Fruit fly (Drosophila melanogaster) whole organism, embryonic: Measurements from ENCODE around the gene Sap130.

Source experiments
- Aef1 ChIP-seq: fragments of 200-800 bp; sonication (Bioruptor generic); IDR thresholded peaks from 3 replicates; pipeline ENCODE4 v1.3.6; 2022; ENCODE audit warnings: missing biosample characterization, missing genetic modification characterization
- BtbVII ChIP-seq: fragments of 200-800 bp; sonication (Bioruptor generic); optimal IDR thresholded peaks from 3 replicates; lab custom pipeline; 2017; ENCODE audit warnings: missing biosample characterization, mild to moderate bottlenecking, missing genetic modification characterization
- CG1024 ChIP-seq: fragments of 200-800 bp; sonication (Bioruptor generic); IDR thresholded peaks from 2 replicates; pipeline ENCODE4 v1.3.6; 2022; ENCODE audit warnings: missing biosample characterization, missing genetic modification characterization
- CG10267 ChIP-seq: fragments of 200-800 bp; sonication (Bioruptor generic); optimal IDR thresholded peaks from 2 replicates; lab custom pipeline; 2018; ENCODE audit warnings: missing biosample characterization, mild to moderate bottlenecking, missing genetic modification characterization, moderate library complexity
- CG10431 ChIP-seq: fragments of 200-800 bp; sonication (Bioruptor generic); optimal IDR thresholded peaks from 3 replicates; lab custom pipeline; 2018; ENCODE audit warnings: missing biosample characterization, mild to moderate bottlenecking, missing genetic modification characterization
- CG12155 ChIP-seq: fragments of 200-800 bp; sonication (Bioruptor generic); optimal IDR thresholded peaks from 3 replicates; lab custom pipeline; 2016; ENCODE audit warnings: missing biosample characterization, missing genetic modification characterization
- CG12219 ChIP-seq: fragments of 200-800 bp; sonication (Bioruptor generic); optimal IDR thresholded peaks from 3 replicates; lab custom pipeline; 2018; ENCODE audit warnings: missing biosample characterization, mild to moderate bottlenecking, missing genetic modification characterization
- CG13624 ChIP-seq: fragments of 200-800 bp; sonication (Bioruptor generic); optimal IDR thresholded peaks from 2 replicates; lab custom pipeline; 2016; ENCODE audit warnings: missing biosample characterization, missing genetic modification characterization
- CG1647 ChIP-seq: fragments of 200-800 bp; sonication (Bioruptor generic); optimal IDR thresholded peaks from 3 replicates; lab custom pipeline; 2016; ENCODE audit warnings: missing biosample characterization, missing genetic modification characterization
- CG17359 ChIP-seq: fragments of 200-800 bp; sonication (Bioruptor generic); optimal IDR thresholded peaks from 3 replicates; lab custom pipeline; 2018; ENCODE audit warnings: missing biosample characterization, mild to moderate bottlenecking, missing genetic modification characterization, moderate library complexity
- CG17361 ChIP-seq: fragments of 200-800 bp; sonication (Bioruptor generic); IDR thresholded peaks from 3 replicates; pipeline ENCODE4 v1.3.6; 2022; ENCODE audit warnings: missing biosample characterization, missing genetic modification characterization
- CG1792 ChIP-seq: fragments of 200-800 bp; sonication (Bioruptor generic); optimal IDR thresholded peaks from 2 replicates; lab custom pipeline; 2016; ENCODE audit warnings: missing biosample characterization, missing genetic modification characterization
- CG18262 ChIP-seq: fragments of 200-800 bp; optimal IDR thresholded peaks from 3 replicates; lab custom pipeline; 2019; ENCODE audit warnings: missing biosample characterization, mild to moderate bottlenecking, missing genetic modification characterization, moderate library complexity
- CG2129 ChIP-seq: fragments of 200-800 bp; sonication (Bioruptor generic); IDR thresholded peaks from 2 replicates; pipeline ENCODE4 v1.3.6; 2022; ENCODE audit warnings: missing biosample characterization, missing genetic modification characterization; ENCODE audit not compliant: partially characterized antibody
- CG30403 ChIP-seq: fragments of 200-800 bp; sonication (Bioruptor generic); optimal IDR thresholded peaks from 3 replicates; lab custom pipeline; 2016; ENCODE audit warnings: missing biosample characterization, missing genetic modification characterization
- CG6654 ChIP-seq: fragments of 200-800 bp; sonication (Bioruptor generic); optimal IDR thresholded peaks from 2 replicates; lab custom pipeline; 2017; ENCODE audit warnings: missing biosample characterization, mild to moderate bottlenecking, missing genetic modification characterization
- CG6689 ChIP-seq: fragments of 200-800 bp; sonication (Bioruptor generic); IDR thresholded peaks from 2 replicates; pipeline ENCODE4 v1.3.6; 2022; ENCODE audit warnings: missing biosample characterization, missing genetic modification characterization
- CG7839 ChIP-seq: fragments of 200-800 bp; sonication (Bioruptor generic); optimal IDR thresholded peaks from 3 replicates; lab custom pipeline; 2018; ENCODE audit warnings: missing biosample characterization, mild to moderate bottlenecking, missing genetic modification characterization, moderate library complexity
- CG9727 ChIP-seq: fragments of 200-800 bp; sonication (Bioruptor generic); optimal IDR thresholded peaks from 3 replicates; lab custom pipeline; 2017; ENCODE audit warnings: missing biosample characterization, mild to moderate bottlenecking, missing genetic modification characterization
- D ChIP-seq, 2 experiments: fragments of 200-800 bp in 1 of 2; fragments of >200 bp in 1 of 2; sonication (Bioruptor generic) in 1 of 2; optimal IDR thresholded peaks; 2 replicates in 1 of 2; 3 replicates in 1 of 2; lab custom pipeline; 2017; ENCODE audit warnings: mild to moderate bottlenecking in 1 of 2, missing biosample characterization in 1 of 2, missing genetic modification characterization in 1 of 2, missing genetic modification reagents in 1 of 2
- Dad ChIP-seq: fragments of 200-800 bp; sonication (Bioruptor generic); optimal IDR thresholded peaks from 3 replicates; lab custom pipeline; 2016; ENCODE audit warnings: missing biosample characterization, missing genetic modification characterization
- Deaf1 ChIP-seq: fragments of 200-800 bp; optimal IDR thresholded peaks from 3 replicates; lab custom pipeline; 2019; ENCODE audit warnings: missing biosample characterization, mild to moderate bottlenecking, missing genetic modification characterization, moderate library complexity
- Hsf ChIP-seq: fragments of 200-800 bp; sonication (Bioruptor generic); optimal IDR thresholded peaks from 3 replicates; lab custom pipeline; 2016; ENCODE audit warnings: missing biosample characterization, missing genetic modification characterization
- MBD-R2 ChIP-seq: fragments of 200-800 bp; sonication (Bioruptor generic); IDR thresholded peaks from 2 replicates; pipeline ENCODE4 v1.3.6; 2022; ENCODE audit warnings: missing biosample characterization, missing genetic modification characterization
- NFAT ChIP-seq: fragments of 200-800 bp; sonication (Bioruptor generic); IDR thresholded peaks from 2 replicates; pipeline ENCODE4 v1.3.6; 2022; ENCODE audit warnings: missing biosample characterization, missing genetic modification characterization
- Oaz ChIP-seq: fragments of 200-800 bp; sonication (Bioruptor generic); IDR thresholded peaks from 2 replicates; pipeline ENCODE4 v1.3.6; 2022; ENCODE audit warnings: missing biosample characterization, missing genetic modification characterization
- Six4 ChIP-seq: fragments of 200-800 bp; sonication (Bioruptor generic); optimal IDR thresholded peaks from 2 replicates; lab custom pipeline; 2016; ENCODE audit warnings: missing biosample characterization, missing genetic modification characterization
- YL-1 ChIP-seq: fragments of 200-800 bp; sonication (Bioruptor generic); optimal IDR thresholded peaks from 3 replicates; lab custom pipeline; 2017; ENCODE audit warnings: missing biosample characterization, mild to moderate bottlenecking, missing genetic modification characterization
- bcd ChIP-seq: fragments of 200-800 bp; sonication (Bioruptor generic); optimal IDR thresholded peaks from 2 replicates; lab custom pipeline; 2017; ENCODE audit warnings: missing biosample characterization, mild to moderate bottlenecking, missing genetic modification characterization
- crp ChIP-seq, 2 experiments: fragments of 200-800 bp; sonication (Bioruptor generic); optimal IDR thresholded peaks; 2 replicates in 1 of 2; 3 replicates in 1 of 2; lab custom pipeline; 2017; ENCODE audit warnings: missing biosample characterization in 2 of 2, missing genetic modification characterization in 2 of 2, mild to moderate bottlenecking in 1 of 2, moderate library complexity in 1 of 2
- dysf ChIP-seq: fragments of 200-800 bp; sonication (Bioruptor generic); IDR thresholded peaks from 3 replicates; pipeline ENCODE4 v1.3.6; 2022; ENCODE audit warnings: missing biosample characterization, missing genetic modification characterization
- eyg ChIP-seq: fragments of 200-800 bp; sonication (Bioruptor generic); optimal IDR thresholded peaks from 3 replicates; lab custom pipeline; 2016; ENCODE audit warnings: missing biosample characterization, missing genetic modification characterization
- fu2 ChIP-seq: fragments of 200-800 bp; sonication (Bioruptor generic); optimal IDR thresholded peaks from 2 replicates; lab custom pipeline; 2016; ENCODE audit warnings: missing biosample characterization, missing genetic modification characterization
- grau ChIP-seq: fragments of 200-800 bp; optimal IDR thresholded peaks from 3 replicates; lab custom pipeline; 2019; ENCODE audit warnings: missing biosample characterization, mild to moderate bottlenecking, missing genetic modification characterization, moderate library complexity
- grn ChIP-seq: fragments of 200-800 bp; sonication (Bioruptor generic); optimal IDR thresholded peaks from 3 replicates; lab custom pipeline; 2017; ENCODE audit warnings: missing biosample characterization, missing genetic modification characterization
- hbn ChIP-seq: fragments of 200-800 bp; sonication (Bioruptor generic); IDR thresholded peaks from 2 replicates; pipeline ENCODE4 v1.3.6; 2022; ENCODE audit warnings: missing biosample characterization, missing genetic modification characterization; ENCODE audit not compliant: partially characterized antibody
- her ChIP-seq: fragments of 200-800 bp; sonication (Bioruptor generic); optimal IDR thresholded peaks from 2 replicates; lab custom pipeline; 2016; ENCODE audit warnings: missing biosample characterization, missing genetic modification characterization
- nerfin-1 ChIP-seq: fragments of 200-800 bp; sonication (Bioruptor generic); optimal IDR thresholded peaks from 3 replicates; lab custom pipeline; 2019; ENCODE audit warnings: missing biosample characterization, mild to moderate bottlenecking, missing genetic modification characterization, moderate library complexity
- pan ChIP-seq, 4 experiments: fragments of >200 bp in 3 of 4; fragments of 200-800 bp in 1 of 4; sonication (Bioruptor generic) in 1 of 4; optimal IDR thresholded peaks in 3 of 4; IDR thresholded peaks in 1 of 4; 2 replicates each; pipeline versions ENCODE4 v1.3.6 to Lab custom; 2017 to 2022; ENCODE audit warnings: missing biosample characterization in 2 of 4, missing genetic modification characterization in 2 of 4, mixed read lengths in 1 of 4
- phol ChIP-seq: fragments of 200-800 bp; sonication (Bioruptor generic); optimal IDR thresholded peaks from 3 replicates; lab custom pipeline; 2018; ENCODE audit warnings: missing biosample characterization, mild to moderate bottlenecking, missing genetic modification characterization, moderate library complexity
- rib ChIP-seq: fragments of 200-800 bp; sonication (Bioruptor generic); IDR thresholded peaks from 2 replicates; pipeline ENCODE4 v1.3.6; 2022; ENCODE audit warnings: missing biosample characterization, missing genetic modification characterization
- scrt ChIP-seq: fragments of 200-800 bp; sonication (Bioruptor generic); optimal IDR thresholded peaks from 2 replicates; lab custom pipeline; 2018; ENCODE audit warnings: missing biosample characterization, mild to moderate bottlenecking, missing genetic modification characterization, moderate library complexity
- sens ChIP-seq: fragments of 200-800 bp; sonication (Bioruptor generic); peaks from one replicate; lab custom pipeline; 2016; ENCODE audit warnings: missing biosample characterization, missing genetic modification characterization
- sob ChIP-seq: fragments of 200-800 bp; sonication (Bioruptor generic); IDR thresholded peaks from 2 replicates; pipeline ENCODE4 v1.3.6; 2022; ENCODE audit warnings: missing biosample characterization, missing genetic modification characterization
- tap ChIP-seq: fragments of 200-800 bp; optimal IDR thresholded peaks from 3 replicates; lab custom pipeline; 2019; ENCODE audit warnings: missing biosample characterization, mild to moderate bottlenecking, missing genetic modification characterization, moderate library complexity
- zen ChIP-seq: fragments of 200-800 bp; sonication (Bioruptor generic); optimal IDR thresholded peaks from 3 replicates; lab custom pipeline; 2018; ENCODE audit warnings: missing biosample characterization, mild to moderate bottlenecking, missing genetic modification characterization, moderate library complexity
- zfh2 ChIP-seq: fragments of 200-800 bp; sonication (Bioruptor generic); optimal IDR thresholded peaks from 2 replicates; lab custom pipeline; 2016; ENCODE audit warnings: missing biosample characterization, missing genetic modification characterization

Sap130 gene

DNA sequence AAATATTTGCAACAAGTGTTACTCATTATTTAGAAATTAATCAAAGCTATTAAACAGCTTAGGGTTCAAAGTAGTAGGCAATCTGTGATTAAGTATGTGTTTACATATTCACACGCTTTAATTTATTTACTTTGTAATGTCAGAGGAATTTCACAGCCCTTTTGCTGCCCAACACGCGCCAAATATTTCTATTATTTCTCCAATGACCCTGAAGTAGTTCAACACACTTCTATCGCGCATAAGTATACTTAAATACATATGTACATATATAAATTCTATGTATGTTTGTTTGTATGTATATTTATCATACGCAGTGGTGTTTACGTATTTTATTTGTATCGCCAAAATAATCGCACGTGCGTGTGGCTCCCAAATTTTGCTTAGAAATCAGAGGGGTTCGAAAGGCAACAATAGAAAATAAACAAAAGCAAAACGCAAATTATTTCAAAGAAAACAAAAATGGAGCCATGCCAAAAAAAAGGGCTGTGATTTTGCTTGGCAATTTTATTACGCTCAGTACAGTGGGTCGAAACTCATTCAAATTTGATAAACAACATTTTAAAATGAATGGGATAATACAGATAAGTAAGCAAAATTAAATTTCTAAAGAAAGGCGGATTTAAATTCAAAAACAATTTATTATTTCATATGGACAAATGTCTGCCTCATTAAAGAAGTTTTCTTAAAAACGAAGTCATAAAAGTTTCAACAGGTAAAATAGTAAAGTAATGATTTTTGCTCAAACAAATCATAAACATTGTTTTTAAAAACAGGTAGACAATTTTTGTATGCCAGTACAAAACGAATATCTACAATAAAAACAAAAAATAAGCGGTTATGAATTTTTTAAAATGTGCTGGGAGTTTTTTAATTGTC is 2.3 kb upstream of the Sap130 start (continued):
- TF ChIP-seq D (optimal IDR thresholded peaks at IDR 0.05; lab: Kevin White, UChicago) = no peak
- TF ChIP-seq D (GFP tag; optimal IDR thresholded peaks at IDR 0.05; lab: Kevin White, UChicago) = no peak
- TF ChIP-seq CG10431 (GFP tag; lab: Kevin White, UChicago) = no peak
- TF ChIP-seq scrt (GFP tag; lab: Kevin White, UChicago) = peak; percentile 36
- peak; percentile 46; the same call in 1 of the 3 replicates for TF ChIP-seq dysf (GFP tag; lab: Robert Waterston, UW)
- no peak for TF ChIP-seq pan (optimal IDR thresholded peaks at IDR 0.05; lab: Kevin White, UChicago)
- peak in 1 of 2 experiments; percentile 32 for TF ChIP-seq pan (GFP tag; optimal IDR thresholded peaks at IDR 0.05 in 1 of 2, IDR thresholded peaks at IDR 0.05 in 1 of 2)
- no peak for TF ChIP-seq CG2129 (GFP tag; lab: Robert Waterston, UW)
- TF ChIP-seq CG18262 (tag; lab: Kevin White, UChicago) = peak; percentile 29
- TF ChIP-seq CG6654 = peak; percentile 24
- peak; percentile 18 for TF ChIP-seq CG17359 (tag; lab: Kevin White, UChicago)
- no peak for TF ChIP-seq CG12219 (GFP tag; lab: Kevin White, UChicago)
- no peak for TF ChIP-seq crp (GFP tag; optimal IDR thresholded peaks at IDR 0.05; lab: Kevin White, UChicago)
- TF ChIP-seq Aef1 (GFP tag; lab: Robert Waterston, UW) = 0 out of 3 replicates have a peak, but pooled peaks have one; percentile 15
- TF ChIP-seq Hsf (GFP tag; lab: Kevin White, UChicago) = peak; percentile 51
- peak; percentile 70; the same call in 2 of the 3 replicates for TF ChIP-seq CG17361
- TF ChIP-seq CG13624 (GFP tag; lab: Kevin White, UChicago) = peak; percentile 58
- 0 out of 2 replicates have a peak, but pooled peaks have one; percentile 30 for TF ChIP-seq Oaz (GFP tag; lab: Robert Waterston, UW)
- TF ChIP-seq YL-1 (GFP tag; lab: Kevin White, UChicago) = no peak
- peak; percentile 3 for TF ChIP-seq zen (tag; lab: Kevin White, UChicago)
- peak; percentile 47 for TF ChIP-seq fu2 (GFP tag; lab: Kevin White, UChicago)
- TF ChIP-seq hbn (GFP tag; lab: Robert Waterston, UW) = no peak
- no peak for TF ChIP-seq Dad (GFP tag; lab: Kevin White, UChicago)
- TF ChIP-seq rib (GFP tag; lab: Robert Waterston, UW) = peak; percentile 83
- TF ChIP-seq Six4 (GFP tag; lab: Kevin White, UChicago) = peak; percentile 25
- TF ChIP-seq CG6689 = 0 out of 2 replicates have a peak, but pooled peaks have one; percentile 26
- TF ChIP-seq BtbVII (GFP tag; lab: Kevin White, UChicago) = peak; percentile 32
- TF ChIP-seq CG7839 (tag; lab: Kevin White, UChicago) = peak; percentile 66
- no peak for TF ChIP-seq CG1024 (GFP tag; lab: Robert Waterston, UW)
- peak; percentile 77 for TF ChIP-seq CG9727 (GFP tag; lab: Kevin White, UChicago)
- peak; percentile 1 for TF ChIP-seq CG1792
- peak; percentile 23 for TF ChIP-seq CG12155 (GFP tag; lab: Kevin White, UChicago)
- no peak for TF ChIP-seq nerfin-1
- TF ChIP-seq grau (tag; lab: Kevin White, UChicago) = peak; percentile 69
- TF ChIP-seq bcd (GFP tag; lab: Kevin White, UChicago) = peak; percentile 45
- peak; percentile 6; the same call in 1 of the 2 replicates for TF ChIP-seq sob (GFP tag; lab: Robert Waterston, UW)
- TF ChIP-seq MBD-R2 = peak; percentile 39
- TF ChIP-seq grn (GFP tag; lab: Kevin White, UChicago) = no peak
- no peak for TF ChIP-seq NFAT
- peak; percentile 70 for TF ChIP-seq zfh2
- peak; percentile 47 for TF ChIP-seq phol (tag; lab: Kevin White, UChicago)
- TF ChIP-seq CG1647 (GFP tag; lab: Kevin White, UChicago) = no peak
- TF ChIP-seq CG30403 (GFP tag; lab: Kevin White, UChicago) = peak; percentile 64
- TF ChIP-seq CG10267 (tag; lab: Kevin White, UChicago) = peak; percentile 29
- TF ChIP-seq her = peak; percentile 6
- TF ChIP-seq Deaf1 = peak; percentile 22
- TF ChIP-seq eyg (GFP tag; lab: Kevin White, UChicago) = peak; percentile 23
- TF ChIP-seq tap (tag; lab: Kevin White, UChicago) = peak; percentile 37
- peak; percentile 84 for TF ChIP-seq sens (GFP tag; lab: Kevin White, UChicago)
